Fruit fly (Drosophila melanogaster) whole organism, embryonic: ENCODE results near the gene CG12728.

Experiments used
- ATbp ChIP-seq: fragments of 200-800 bp; sonication (Bioruptor generic); optimal IDR thresholded peaks from 2 replicates; lab custom pipeline; 2017; ENCODE audit warnings: missing biosample characterization, mild to moderate bottlenecking, missing genetic modification characterization, missing genetic modification reagents
- Antp ChIP-seq: fragments of 200-800 bp; sonication (Bioruptor generic); optimal IDR thresholded peaks from 3 replicates; lab custom pipeline; 2016; ENCODE audit warnings: missing biosample characterization, missing genetic modification characterization
- Atf-2 ChIP-seq: fragments of 200-800 bp; sonication (Bioruptor generic); optimal IDR thresholded peaks from 2 replicates; lab custom pipeline; 2016; ENCODE audit warnings: missing biosample characterization, missing genetic modification characterization
- Atf6 ChIP-seq: fragments of 200-800 bp; sonication (Bioruptor generic); IDR thresholded peaks from 2 replicates; pipeline ENCODE4 v1.3.6; 2022; ENCODE audit warnings: missing biosample characterization, missing genetic modification characterization
- CG11398 ChIP-seq: fragments of 200-800 bp; sonication (Bioruptor generic); optimal IDR thresholded peaks from 2 replicates; lab custom pipeline; 2016; ENCODE audit warnings: missing biosample characterization, missing genetic modification characterization
- CG12236 ChIP-seq: fragments of 200-800 bp; sonication (Bioruptor generic); optimal IDR thresholded peaks from 2 replicates; lab custom pipeline; 2016; ENCODE audit warnings: missing biosample characterization, missing genetic modification characterization
- CG12391 ChIP-seq: fragments of 200-800 bp; sonication (Bioruptor generic); optimal IDR thresholded peaks from 3 replicates; lab custom pipeline; 2018; ENCODE audit warnings: missing biosample characterization, mild to moderate bottlenecking, missing genetic modification characterization, moderate library complexity
- CG13296 ChIP-seq: fragments of 200-800 bp; sonication (Bioruptor generic); optimal IDR thresholded peaks from 3 replicates; lab custom pipeline; 2018; ENCODE audit warnings: missing biosample characterization, mild to moderate bottlenecking, missing genetic modification characterization
- CG13624 ChIP-seq: fragments of 200-800 bp; sonication (Bioruptor generic); optimal IDR thresholded peaks from 2 replicates; lab custom pipeline; 2016; ENCODE audit warnings: missing biosample characterization, missing genetic modification characterization
- CG14667 ChIP-seq: fragments of 200-800 bp; sonication (Bioruptor generic); IDR thresholded peaks from 2 replicates; pipeline ENCODE4 v1.3.6; 2022; ENCODE audit warnings: missing biosample characterization, missing genetic modification characterization
- CG14965 ChIP-seq: fragments of 200-800 bp; sonication (Bioruptor generic); optimal IDR thresholded peaks from 2 replicates; lab custom pipeline; 2016; ENCODE audit warnings: missing biosample characterization, missing genetic modification characterization, borderline replicate concordance
- CG17359 ChIP-seq: fragments of 200-800 bp; sonication (Bioruptor generic); optimal IDR thresholded peaks from 3 replicates; lab custom pipeline; 2018; ENCODE audit warnings: missing biosample characterization, mild to moderate bottlenecking, missing genetic modification characterization, moderate library complexity
- CG18262 ChIP-seq: fragments of 200-800 bp; optimal IDR thresholded peaks from 3 replicates; lab custom pipeline; 2019; ENCODE audit warnings: missing biosample characterization, mild to moderate bottlenecking, missing genetic modification characterization, moderate library complexity
- CG2678 ChIP-seq: fragments of 200-800 bp; sonication (Bioruptor generic); optimal IDR thresholded peaks from 3 replicates; lab custom pipeline; 2019; ENCODE audit warnings: missing biosample characterization, mild to moderate bottlenecking, missing genetic modification characterization, moderate library complexity
- CG2889 ChIP-seq: fragments of 200-800 bp; sonication (Bioruptor generic); IDR thresholded peaks from 3 replicates; pipeline ENCODE4 v1.3.6; 2022; ENCODE audit warnings: missing biosample characterization, missing genetic modification characterization
- CG30403 ChIP-seq: fragments of 200-800 bp; sonication (Bioruptor generic); optimal IDR thresholded peaks from 3 replicates; lab custom pipeline; 2016; ENCODE audit warnings: missing biosample characterization, missing genetic modification characterization
- CG30431 ChIP-seq: fragments of 200-800 bp; sonication (Bioruptor generic); optimal IDR thresholded peaks from 2 replicates; lab custom pipeline; 2017; ENCODE audit warnings: missing biosample characterization, missing genetic modification characterization
- CG3065 ChIP-seq: fragments of 200-800 bp; sonication (Bioruptor generic); optimal IDR thresholded peaks from 2 replicates; lab custom pipeline; 2016; ENCODE audit warnings: missing biosample characterization, missing genetic modification characterization
- CG33213 ChIP-seq: fragments of 200-800 bp; sonication (Bioruptor generic); optimal IDR thresholded peaks from 3 replicates; lab custom pipeline; 2016; ENCODE audit warnings: missing biosample characterization, missing genetic modification characterization
- CG3847 ChIP-seq: fragments of 200-800 bp; sonication (Bioruptor generic); IDR thresholded peaks from 2 replicates; pipeline ENCODE4 v1.3.6; 2022; ENCODE audit warnings: missing biosample characterization, missing genetic modification characterization
- CG5245 ChIP-seq: fragments of 200-800 bp; sonication (Bioruptor generic); optimal IDR thresholded peaks from 3 replicates; lab custom pipeline; 2016; ENCODE audit warnings: missing biosample characterization, missing genetic modification characterization
- CG6689 ChIP-seq: fragments of 200-800 bp; sonication (Bioruptor generic); IDR thresholded peaks from 2 replicates; pipeline ENCODE4 v1.3.6; 2022; ENCODE audit warnings: missing biosample characterization, missing genetic modification characterization
- CG8388 ChIP-seq: fragments of 200-800 bp; sonication (Bioruptor generic); optimal IDR thresholded peaks from 2 replicates; lab custom pipeline; 2019; ENCODE audit warnings: missing biosample characterization, mild to moderate bottlenecking, missing genetic modification characterization, moderate library complexity
- D19A ChIP-seq: fragments of 200-800 bp; optimal IDR thresholded peaks from 3 replicates; lab custom pipeline; 2019; ENCODE audit warnings: missing biosample characterization, mild to moderate bottlenecking, missing genetic modification characterization, moderate library complexity
- Dip2 ChIP-seq: fragments of 200-800 bp; sonication (Bioruptor generic); IDR thresholded peaks from 2 replicates; pipeline ENCODE4 v1.3.6; 2022; ENCODE audit warnings: missing biosample characterization, missing genetic modification characterization
- Dll ChIP-seq: fragments of 200-800 bp; sonication (Bioruptor generic); IDR thresholded peaks from 4 replicates; pipeline ENCODE4 v1.3.6; 2022; ENCODE audit warnings: missing biosample characterization, missing genetic modification characterization; ENCODE audit not compliant: partially characterized antibody
- Fer3 ChIP-seq: fragments of 200-800 bp; sonication (Bioruptor generic); optimal IDR thresholded peaks from 2 replicates; lab custom pipeline; 2018; ENCODE audit warnings: missing biosample characterization, mild to moderate bottlenecking, missing genetic modification characterization, moderate library complexity
- HLH54F ChIP-seq: fragments of 200-800 bp; sonication (Bioruptor generic); optimal IDR thresholded peaks from 3 replicates; lab custom pipeline; 2016; ENCODE audit warnings: missing biosample characterization, missing genetic modification characterization
- HmgZ ChIP-seq: fragments of 200-800 bp; sonication (Bioruptor generic); optimal IDR thresholded peaks from 2 replicates; lab custom pipeline; 2018; ENCODE audit warnings: missing biosample characterization, mild to moderate bottlenecking, missing genetic modification characterization
- Myb ChIP-seq: fragments of 200-800 bp; sonication (Bioruptor generic); optimal IDR thresholded peaks from 2 replicates; lab custom pipeline; 2016; ENCODE audit warnings: missing biosample characterization, missing genetic modification characterization
- abd-A ChIP-seq: fragments of 200-800 bp; sonication (Bioruptor generic); optimal IDR thresholded peaks from 3 replicates; lab custom pipeline; 2019; ENCODE audit warnings: missing biosample characterization, mild to moderate bottlenecking, missing genetic modification characterization, moderate library complexity
- ac ChIP-seq: fragments of 200-800 bp; sonication (Bioruptor generic); optimal IDR thresholded peaks from 3 replicates; lab custom pipeline; 2017; ENCODE audit warnings: missing biosample characterization, mild to moderate bottlenecking, missing genetic modification characterization
- br ChIP-seq: fragments of >200 bp; optimal IDR thresholded peaks from 2 replicates; lab custom pipeline; 2017
- cg ChIP-seq: fragments of 200-800 bp; sonication (Bioruptor generic); optimal IDR thresholded peaks from 3 replicates; lab custom pipeline; 2019; ENCODE audit warnings: missing biosample characterization, mild to moderate bottlenecking, missing genetic modification characterization, moderate library complexity
- chn ChIP-seq: fragments of 200-800 bp; sonication (Bioruptor generic); optimal IDR thresholded peaks from 2 replicates; lab custom pipeline; 2016; ENCODE audit warnings: missing biosample characterization, missing genetic modification characterization
- ci ChIP-seq: fragments of 200-800 bp; sonication (Bioruptor generic); IDR thresholded peaks from 3 replicates; pipeline ENCODE4 v1.3.6; 2022; ENCODE audit warnings: missing biosample characterization, missing genetic modification characterization
- dan ChIP-seq: fragments of 200-800 bp; sonication (Bioruptor generic); IDR thresholded peaks from 2 replicates; pipeline ENCODE4 v1.3.6; 2022; ENCODE audit warnings: missing biosample characterization, missing genetic modification characterization
- dimm ChIP-seq: fragments of 200-800 bp; sonication (Bioruptor generic); IDR thresholded peaks from 2 replicates; pipeline ENCODE4 v1.3.6; 2022; ENCODE audit warnings: missing biosample characterization, missing genetic modification characterization
- dysf ChIP-seq: fragments of 200-800 bp; sonication (Bioruptor generic); IDR thresholded peaks from 3 replicates; pipeline ENCODE4 v1.3.6; 2022; ENCODE audit warnings: missing biosample characterization, missing genetic modification characterization
- gce ChIP-seq: fragments of 200-800 bp; sonication (Bioruptor generic); IDR thresholded peaks from 3 replicates; pipeline ENCODE4 v1.3.6; 2022; ENCODE audit warnings: missing biosample characterization, missing genetic modification characterization
- ham ChIP-seq: fragments of 200-800 bp; sonication (Bioruptor generic); IDR thresholded peaks from 2 replicates; pipeline ENCODE4 v1.3.6; 2022; ENCODE audit warnings: missing biosample characterization, missing genetic modification characterization
- jumu ChIP-seq: fragments of 200-800 bp; sonication (Bioruptor generic); optimal IDR thresholded peaks from 3 replicates; lab custom pipeline; 2016; ENCODE audit warnings: missing biosample characterization, missing genetic modification characterization
- kah ChIP-seq: fragments of 200-800 bp; sonication (Bioruptor generic); optimal IDR thresholded peaks from 2 replicates; lab custom pipeline; 2018; ENCODE audit warnings: missing biosample characterization, mild to moderate bottlenecking, missing genetic modification characterization
- nmo ChIP-seq: fragments of 200-800 bp; sonication (Bioruptor generic); optimal IDR thresholded peaks from 2 replicates; lab custom pipeline; 2018; ENCODE audit warnings: missing biosample characterization, mild to moderate bottlenecking, missing genetic modification characterization, moderate library complexity
- pita ChIP-seq: fragments of 200-800 bp; sonication (Bioruptor generic); optimal IDR thresholded peaks from 2 replicates; lab custom pipeline; 2017; ENCODE audit warnings: missing biosample characterization, mild to moderate bottlenecking, missing genetic modification characterization
- pzg ChIP-seq: fragments of 200-800 bp; sonication (Bioruptor generic); optimal IDR thresholded peaks from 3 replicates; lab custom pipeline; 2018; ENCODE audit warnings: missing biosample characterization, mild to moderate bottlenecking, missing genetic modification characterization, moderate library complexity
- row ChIP-seq: fragments of 200-800 bp; sonication (Bioruptor generic); IDR thresholded peaks from 3 replicates; pipeline ENCODE4 v1.3.6; 2022; ENCODE audit warnings: missing biosample characterization, missing genetic modification characterization
- shn ChIP-seq: fragments of 200-800 bp; sonication (Bioruptor generic); optimal IDR thresholded peaks from 3 replicates; lab custom pipeline; 2016; ENCODE audit warnings: missing biosample characterization, missing genetic modification characterization
- sug ChIP-seq: fragments of 200-800 bp; optimal IDR thresholded peaks from 2 replicates; lab custom pipeline; 2019; ENCODE audit warnings: missing biosample characterization, mild to moderate bottlenecking, missing genetic modification characterization, moderate library complexity
- zf30C ChIP-seq: fragments of 200-800 bp; sonication (Bioruptor generic); optimal IDR thresholded peaks from 3 replicates; lab custom pipeline; 2018; ENCODE audit warnings: missing biosample characterization, mild to moderate bottlenecking, missing genetic modification characterization
- zfh1 ChIP-seq: fragments of 200-800 bp; sonication (Bioruptor generic); IDR thresholded peaks from 3 replicates; pipeline ENCODE4 v1.3.6; 2022; ENCODE audit warnings: missing biosample characterization, missing genetic modification characterization

CG12728 gene

dm6 chrX:5965517-5966397, 23.4 kb downstream of the CG12728 start, which contains the start of gene Grip (continued):
- no peak for TF ChIP-seq CG5245
- TF ChIP-seq row (GFP tag; lab: Robert Waterston, UW), result peak; percentile 72
- no peak for TF ChIP-seq CG6689 (GFP tag; lab: Robert Waterston, UW)
- TF ChIP-seq nmo (GFP tag; lab: Kevin White, UChicago), result peak; percentile 67
- TF ChIP-seq D19A, result peak; percentile 41
- 0 out of 3 replicates have a peak, but pooled peaks have one; percentile 35 for TF ChIP-seq ci
- no peak for TF ChIP-seq CG13296
- TF ChIP-seq CG14965 (GFP tag; lab: Kevin White, UChicago), result no peak
- peak; percentile 9; the same call in 1 of the 3 replicates for TF ChIP-seq zfh1 (GFP tag; lab: Robert Waterston, UW)
- no peak for TF ChIP-seq CG3847
- no peak; the same call in 2 of the 3 replicates for TF ChIP-seq dysf
- no peak for TF ChIP-seq shn (GFP tag; lab: Kevin White, UChicago)
- TF ChIP-seq Myb (GFP tag; lab: Kevin White, UChicago), result no peak
- TF ChIP-seq CG2678 (tag; lab: Kevin White, UChicago), result peak; percentile 57
- no peak for TF ChIP-seq abd-A (tag; lab: Kevin White, UChicago)
- no peak for TF ChIP-seq CG33213
- no peak for TF ChIP-seq HLH54F (GFP tag; lab: Kevin White, UChicago)
- no peak for TF ChIP-seq gce
- TF ChIP-seq CG14667 (GFP tag; lab: Robert Waterston, UW), result no peak
- no peak for TF ChIP-seq Fer3 (tag; lab: Kevin White, UChicago)
- TF ChIP-seq pita (GFP tag; lab: Kevin White, UChicago), result no peak
- peak; percentile 72 for TF ChIP-seq CG12391 (tag; lab: Kevin White, UChicago)
- no peak for TF ChIP-seq HmgZ
- TF ChIP-seq CG18262, result peak; percentile 76
- TF ChIP-seq dan (GFP tag; lab: Robert Waterston, UW), result no peak
- TF ChIP-seq CG2889 (GFP tag; lab: Robert Waterston, UW), result no peak
- no peak for TF ChIP-seq ham (GFP tag; lab: Robert Waterston, UW)
- TF ChIP-seq chn (GFP tag; lab: Kevin White, UChicago), result no peak
- peak; percentile 53 for TF ChIP-seq CG30403 (GFP tag; lab: Kevin White, UChicago)
- TF ChIP-seq Dll, result peak; percentile 82
- no peak for TF ChIP-seq ATbp (GFP tag; lab: Kevin White, UChicago)
- TF ChIP-seq Dip2, result no peak
- TF ChIP-seq Atf-2, result no peak
- no peak for TF ChIP-seq Antp (GFP tag; lab: Kevin White, UChicago)
- TF ChIP-seq sug, result no peak
- no peak for TF ChIP-seq kah (GFP tag; lab: Kevin White, UChicago)
- no peak for TF ChIP-seq CG30431
- TF ChIP-seq ac (GFP tag; lab: Kevin White, UChicago), result no peak
- TF ChIP-seq pzg (GFP tag; lab: Kevin White, UChicago), result no peak
- no peak for TF ChIP-seq cg (GFP tag; lab: Kevin White, UChicago)
- no peak for TF ChIP-seq jumu (GFP tag; lab: Kevin White, UChicago)
- no peak for TF ChIP-seq CG13624 (GFP tag; lab: Kevin White, UChicago)
- peak; percentile 16 for TF ChIP-seq CG17359
- TF ChIP-seq CG11398 (GFP tag; lab: Kevin White, UChicago), result no peak
- no peak for TF ChIP-seq dimm (GFP tag; lab: Robert Waterston, UW)
- peak; percentile 30 for TF ChIP-seq CG8388 (GFP tag; lab: Kevin White, UChicago)
- no peak for TF ChIP-seq br (lab: Kevin White, UChicago)
- no peak for TF ChIP-seq zf30C (GFP tag; lab: Kevin White, UChicago)
- TF ChIP-seq CG12236 (GFP tag; lab: Kevin White, UChicago), result no peak
- TF ChIP-seq Atf6 (GFP tag; lab: Robert Waterston, UW), result no peak
- TF ChIP-seq CG3065 (GFP tag; lab: Kevin White, UChicago), result no peak
